Worm (Caenorhabditis elegans) whole organism, L4/young adult: ENCODE results near the gene F14F9.5.

Experiments used
- W03F9.2 ChIP-seq: fragments of 150-350 bp; optimal IDR thresholded peaks from 2 replicates; lab custom pipeline; 2014; ENCODE audit warnings: missing biosample characterization, missing genetic modification characterization
- him-1 ChIP-seq: sonication (generic microtip); optimal IDR thresholded peaks from 2 replicates; lab custom pipeline; 2016; ENCODE audit warnings: missing genotype, missing genetic modification reagents, missing genetic modification characterization, missing compliant biosample characterization

DNA sequence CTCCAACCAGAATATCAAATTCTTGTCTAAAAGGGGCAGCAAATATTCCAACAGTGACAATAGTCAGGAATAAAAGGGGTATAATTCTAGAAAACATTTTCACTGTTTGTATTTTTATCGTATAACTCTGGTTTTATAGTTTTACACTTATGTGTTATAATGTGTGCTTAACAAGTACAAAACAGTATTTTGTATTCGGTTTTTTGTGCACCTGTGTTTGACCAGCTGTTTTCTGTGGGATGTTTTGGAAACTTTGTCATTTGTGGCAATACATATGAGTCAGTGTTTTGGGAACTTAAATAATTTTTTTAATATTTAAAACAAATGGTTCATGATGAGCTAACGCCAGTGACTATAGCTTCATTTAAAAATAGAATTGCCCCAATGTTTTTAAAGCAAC, 19.5 kb downstream of the F14F9.5 start, which contains the start of gene F14F9.6:
- TF ChIP-seq him-1 (tag; lab: Kevin White, UChicago), result no peak
- TF ChIP-seq W03F9.2, result no peak
